Fruit fly (Drosophila melanogaster) whole organism, prepupa: ENCODE results near the gene Muc91C.

Source experiments
- Blimp-1 ChIP-seq: fragments of 200-800 bp; sonication (Bioruptor generic); optimal IDR thresholded peaks from 3 replicates; lab custom pipeline; 2017; ENCODE audit warnings: missing biosample characterization, missing genetic modification characterization, mild to moderate bottlenecking, moderate library complexity, missing genetic modification reagents
- CG11294 ChIP-seq: fragments of 200-800 bp; sonication (Bioruptor generic); IDR thresholded peaks from 2 replicates; pipeline ENCODE4 v1.3.6; 2022; ENCODE audit warnings: missing biosample characterization, missing genetic modification characterization
- CG11762 ChIP-seq: fragments of 200-800 bp; sonication (Bioruptor generic); optimal IDR thresholded peaks from 3 replicates; lab custom pipeline; 2016; ENCODE audit warnings: missing biosample characterization, missing genetic modification characterization; ENCODE audit not compliant: insufficient read depth
- CG11902 ChIP-seq: fragments of 200-800 bp; sonication (Bioruptor generic); optimal IDR thresholded peaks from 3 replicates; lab custom pipeline; 2016; ENCODE audit warnings: missing biosample characterization, missing genetic modification characterization
- CG15336 ChIP-seq: fragments of 200-800 bp; sonication (Bioruptor generic); IDR thresholded peaks from 2 replicates; pipeline ENCODE4 v1.3.6; 2022; ENCODE audit warnings: missing biosample characterization, missing genetic modification characterization
- CG1621 ChIP-seq: fragments of 200-800 bp; sonication (Bioruptor generic); optimal IDR thresholded peaks from 3 replicates; lab custom pipeline; 2018; ENCODE audit warnings: missing biosample characterization, mild to moderate bottlenecking, missing genetic modification characterization
- CG16779 ChIP-seq: fragments of 200-800 bp; sonication (Bioruptor generic); optimal IDR thresholded peaks from 3 replicates; lab custom pipeline; 2017; ENCODE audit warnings: missing biosample characterization, mild to moderate bottlenecking, missing genetic modification characterization
- CG3032 ChIP-seq: fragments of 200-800 bp; optimal IDR thresholded peaks from 2 replicates; lab custom pipeline; 2019; ENCODE audit warnings: missing biosample characterization, mild to moderate bottlenecking, missing genetic modification characterization, moderate library complexity
- CG31627 ChIP-seq: fragments of 200-800 bp; sonication (Bioruptor generic); optimal IDR thresholded peaks from 3 replicates; lab custom pipeline; 2016; ENCODE audit warnings: missing biosample characterization, missing genetic modification characterization
- CG32006 ChIP-seq: fragments of 200-800 bp; sonication (Bioruptor generic); optimal IDR thresholded peaks from 3 replicates; lab custom pipeline; 2017; ENCODE audit warnings: missing biosample characterization, mild to moderate bottlenecking, missing genetic modification characterization
- CG34406 ChIP-seq: fragments of 200-800 bp; sonication (Bioruptor generic); optimal IDR thresholded peaks from 3 replicates; lab custom pipeline; 2016; ENCODE audit warnings: missing biosample characterization, missing genetic modification characterization
- CG4318 ChIP-seq: fragments of 200-800 bp; sonication (Bioruptor generic); optimal IDR thresholded peaks from 3 replicates; lab custom pipeline; 2017; ENCODE audit warnings: missing biosample characterization, mild to moderate bottlenecking, missing genetic modification characterization
- CG6163 ChIP-seq: fragments of 200-800 bp; sonication (Bioruptor generic); IDR thresholded peaks from 3 replicates; pipeline ENCODE4 v1.3.6; 2022; ENCODE audit warnings: missing biosample characterization, missing genetic modification characterization
- CG6276 ChIP-seq: fragments of 200-800 bp; sonication (Bioruptor generic); optimal IDR thresholded peaks from 2 replicates; lab custom pipeline; 2017; ENCODE audit warnings: missing biosample characterization, mild to moderate bottlenecking, missing genetic modification characterization
- CG6792 ChIP-seq: fragments of 200-800 bp; sonication (Bioruptor generic); optimal IDR thresholded peaks from 3 replicates; lab custom pipeline; 2016; ENCODE audit warnings: missing biosample characterization, missing genetic modification characterization
- CG6808 ChIP-seq: fragments of 200-800 bp; sonication (Bioruptor generic); optimal IDR thresholded peaks from 3 replicates; lab custom pipeline; 2017; ENCODE audit warnings: missing biosample characterization, missing genetic modification characterization, mild to moderate bottlenecking, moderate library complexity, missing genetic modification reagents
- CG6854 ChIP-seq: fragments of 200-800 bp; sonication (Bioruptor generic); optimal IDR thresholded peaks from 2 replicates; lab custom pipeline; 2017; ENCODE audit warnings: missing biosample characterization, mild to moderate bottlenecking, missing genetic modification characterization
- CG7368 ChIP-seq: fragments of 200-800 bp; sonication (Bioruptor generic); optimal IDR thresholded peaks from 3 replicates; lab custom pipeline; 2016; ENCODE audit warnings: missing biosample characterization, missing genetic modification characterization
- CG8119 ChIP-seq: fragments of 200-800 bp; sonication (Bioruptor generic); IDR thresholded peaks from 3 replicates; pipeline ENCODE4 v1.3.6; 2022; ENCODE audit warnings: missing biosample characterization, missing genetic modification characterization
- CG9139 ChIP-seq: fragments of 200-800 bp; sonication (Bioruptor generic); optimal IDR thresholded peaks from 3 replicates; lab custom pipeline; 2017; ENCODE audit warnings: missing biosample characterization, mild to moderate bottlenecking, missing genetic modification characterization
- Eip78C ChIP-seq: fragments of 200-800 bp; sonication (Bioruptor generic); peaks from one replicate; lab custom pipeline; 2016; ENCODE audit warnings: missing biosample characterization, missing genetic modification characterization
- Eip93F ChIP-seq: fragments of 200-800 bp; sonication (Bioruptor generic); optimal IDR thresholded peaks from 2 replicates; lab custom pipeline; 2016; ENCODE audit warnings: missing biosample characterization, mild to moderate bottlenecking, missing genetic modification characterization
- Hr38 ChIP-seq: sonication (Bioruptor generic); optimal IDR thresholded peaks from 2 replicates; lab custom pipeline; 2016; ENCODE audit warnings: missing biosample characterization, missing genetic modification characterization
- Hr39 ChIP-seq: fragments of 200-800 bp; sonication (Bioruptor generic); optimal IDR thresholded peaks from 2 replicates; lab custom pipeline; 2016; ENCODE audit warnings: missing biosample characterization, missing genetic modification characterization
- Hr4 ChIP-seq: fragments of 200-800 bp; sonication (Bioruptor generic); optimal IDR thresholded peaks from 3 replicates; lab custom pipeline; 2016; ENCODE audit warnings: missing biosample characterization, missing genetic modification characterization
- Met ChIP-seq: fragments of 200-800 bp; sonication (Bioruptor generic); optimal IDR thresholded peaks from 3 replicates; lab custom pipeline; 2016; ENCODE audit warnings: missing biosample characterization, missing genetic modification characterization
- Smox ChIP-seq: fragments of 200-800 bp; sonication (Bioruptor generic); optimal IDR thresholded peaks from 3 replicates; lab custom pipeline; 2016; ENCODE audit warnings: missing biosample characterization, missing genetic modification characterization
- Sox15 ChIP-seq: fragments of 200-800 bp; sonication (Bioruptor generic); optimal IDR thresholded peaks from 3 replicates; lab custom pipeline; 2016; ENCODE audit warnings: missing biosample characterization, missing genetic modification characterization
- acj6 ChIP-seq: fragments of 200-800 bp; sonication (Bioruptor generic); optimal IDR thresholded peaks from 3 replicates; lab custom pipeline; 2016; ENCODE audit warnings: missing biosample characterization, missing genetic modification characterization
- dsx ChIP-seq: fragments of 200-800 bp; optimal IDR thresholded peaks from 3 replicates; lab custom pipeline; 2019; ENCODE audit warnings: missing biosample characterization, mild to moderate bottlenecking, missing genetic modification characterization, moderate library complexity; ENCODE audit not compliant: poor library complexity, severe bottlenecking
- eg ChIP-seq: fragments of 200-800 bp; sonication (Bioruptor generic); IDR thresholded peaks from 3 replicates; pipeline ENCODE4 v1.3.6; 2022; ENCODE audit warnings: missing biosample characterization, missing genetic modification characterization
- fd59A ChIP-seq: fragments of 200-800 bp; sonication (Bioruptor generic); optimal IDR thresholded peaks from 2 replicates; lab custom pipeline; 2017; ENCODE audit warnings: missing biosample characterization, mild to moderate bottlenecking, missing genetic modification characterization, missing genetic modification reagents
- fd85E ChIP-seq: fragments of 200-800 bp; sonication (Bioruptor generic); optimal IDR thresholded peaks from 3 replicates; lab custom pipeline; 2016; ENCODE audit warnings: missing biosample characterization, missing genetic modification characterization
- net ChIP-seq: fragments of 200-800 bp; sonication (Bioruptor generic); optimal IDR thresholded peaks from 3 replicates; lab custom pipeline; 2016; ENCODE audit warnings: missing biosample characterization, missing genetic modification characterization
- salr ChIP-seq, 2 experiments: fragments of 200-800 bp; sonication (Bioruptor generic); optimal IDR thresholded peaks; 3 replicates each; lab custom pipeline; 2016 to 2018; ENCODE audit warnings: missing biosample characterization in 2 of 2, missing genetic modification characterization in 2 of 2, mild to moderate bottlenecking in 1 of 2
- spab ChIP-seq: fragments of 200-800 bp; sonication (Bioruptor generic); optimal IDR thresholded peaks from 2 replicates; lab custom pipeline; 2017; ENCODE audit warnings: missing biosample characterization, mild to moderate bottlenecking, missing genetic modification characterization, missing genetic modification reagents
- topi ChIP-seq: fragments of 200-800 bp; sonication (Bioruptor generic); optimal IDR thresholded peaks from 3 replicates; lab custom pipeline; 2016; ENCODE audit warnings: missing biosample characterization, missing genetic modification characterization
- vri ChIP-seq: fragments of 200-800 bp; sonication (Bioruptor generic); optimal IDR thresholded peaks from 3 replicates; lab custom pipeline; 2016; ENCODE audit warnings: missing biosample characterization, mild to moderate bottlenecking, missing genetic modification characterization

The Muc91C gene

DNA sequence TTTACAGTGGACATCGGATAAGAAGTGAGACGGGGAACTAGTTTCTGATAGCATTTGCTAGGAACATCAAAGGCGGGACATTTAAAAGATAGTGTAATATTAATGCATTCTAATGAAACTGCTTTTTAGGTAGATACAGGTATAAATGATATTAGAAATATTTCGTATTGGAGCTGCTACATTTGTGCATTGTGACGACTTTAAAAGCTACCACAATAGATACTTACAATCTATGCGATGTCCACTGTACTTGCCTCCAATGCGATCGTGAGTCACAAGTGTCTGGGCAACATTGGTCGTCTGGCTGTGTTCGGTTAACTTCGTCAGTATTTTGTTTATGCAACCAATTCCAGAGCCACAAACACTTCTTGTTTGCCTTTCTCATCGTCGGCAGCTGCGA lies 22.7 kb downstream of the Muc91C start (continued):
- peak; percentile 93 for TF ChIP-seq Eip78C (GFP tag; lab: Kevin White, UChicago)
- peak; percentile 72 for TF ChIP-seq CG3032
- TF ChIP-seq topi (GFP tag; lab: Kevin White, UChicago), result peak; percentile 68
- TF ChIP-seq CG6792 (GFP tag; lab: Kevin White, UChicago), result peak; percentile 51
- no peak for TF ChIP-seq Blimp-1 (GFP tag; lab: Kevin White, UChicago)
- no peak for TF ChIP-seq CG6276 (GFP tag; lab: Kevin White, UChicago)
- no peak for TF ChIP-seq fd85E
- peak; percentile 62 for TF ChIP-seq Met (GFP tag; lab: Kevin White, UChicago)
- peak; percentile 74 for TF ChIP-seq CG8119
- no peak for TF ChIP-seq CG9139 (GFP tag; lab: Kevin White, UChicago)

DNA sequence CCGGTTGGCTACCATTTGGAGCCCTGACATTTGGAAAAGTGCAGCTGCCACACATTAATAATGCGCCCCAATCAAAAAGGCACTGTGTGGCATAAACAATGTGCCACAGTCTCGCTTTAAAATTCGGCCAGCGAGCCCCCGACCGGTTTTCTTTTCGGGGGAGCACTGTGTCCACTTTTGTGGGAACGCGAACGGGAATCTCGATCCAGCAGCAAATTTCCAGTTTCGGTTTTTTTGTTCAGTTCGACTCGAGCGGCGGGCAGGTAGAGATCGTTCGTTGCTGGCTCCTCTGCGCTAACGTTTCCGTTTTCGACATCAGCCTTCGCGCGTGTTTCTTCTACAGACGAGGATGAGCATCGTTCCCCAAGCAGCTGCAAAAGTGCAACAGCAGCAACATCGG lies 23.4 kb downstream of the Muc91C start, which contains the start of gene CG7702:
CG7702 (plus strand) TSS at position 239 of the 400 bp plus-strand sequence.
- peak; percentile 58 for TF ChIP-seq dsx (GFP tag; lab: Kevin White, UChicago)
- TF ChIP-seq Sox15 (GFP tag; lab: Kevin White, UChicago), result no peak
- peak; percentile 34; the same call in 1 of the 2 replicates for TF ChIP-seq CG15336 (GFP tag; lab: Robert Waterston, UW)
- TF ChIP-seq CG6808 (GFP tag; lab: Kevin White, UChicago), result peak; percentile 11
- no peak for TF ChIP-seq CG32006 (GFP tag; lab: Kevin White, UChicago)
- peak; percentile 29 for TF ChIP-seq Eip93F
- peak; percentile 17 for TF ChIP-seq vri (GFP tag; lab: Kevin White, UChicago)
- no peak for TF ChIP-seq acj6
- peak; percentile 2 for TF ChIP-seq CG1621 (tag; lab: Kevin White, UChicago)
- no peak for TF ChIP-seq Blimp-1 (GFP tag; lab: Kevin White, UChicago)
- TF ChIP-seq eg (GFP tag; lab: Robert Waterston, UW), result peak; percentile 52; the same call in 1 of the 3 replicates
- TF ChIP-seq salr (GFP tag; optimal IDR thresholded peaks at IDR 0.05; lab: Kevin White, UChicago), result no peak
- peak; percentile 58 for TF ChIP-seq Eip78C (GFP tag; lab: Kevin White, UChicago)
- peak; percentile 22; the same call in 1 of the 3 replicates for TF ChIP-seq CG8119
- peak; percentile 5; the same call in 1 of the 3 replicates for TF ChIP-seq CG6163 (GFP tag; lab: Robert Waterston, UW)
- no peak for TF ChIP-seq CG16779 (tag; lab: Kevin White, UChicago)
- TF ChIP-seq CG6854, result peak; percentile 3
- TF ChIP-seq, all 60 proteins: peak for 11

DNA sequence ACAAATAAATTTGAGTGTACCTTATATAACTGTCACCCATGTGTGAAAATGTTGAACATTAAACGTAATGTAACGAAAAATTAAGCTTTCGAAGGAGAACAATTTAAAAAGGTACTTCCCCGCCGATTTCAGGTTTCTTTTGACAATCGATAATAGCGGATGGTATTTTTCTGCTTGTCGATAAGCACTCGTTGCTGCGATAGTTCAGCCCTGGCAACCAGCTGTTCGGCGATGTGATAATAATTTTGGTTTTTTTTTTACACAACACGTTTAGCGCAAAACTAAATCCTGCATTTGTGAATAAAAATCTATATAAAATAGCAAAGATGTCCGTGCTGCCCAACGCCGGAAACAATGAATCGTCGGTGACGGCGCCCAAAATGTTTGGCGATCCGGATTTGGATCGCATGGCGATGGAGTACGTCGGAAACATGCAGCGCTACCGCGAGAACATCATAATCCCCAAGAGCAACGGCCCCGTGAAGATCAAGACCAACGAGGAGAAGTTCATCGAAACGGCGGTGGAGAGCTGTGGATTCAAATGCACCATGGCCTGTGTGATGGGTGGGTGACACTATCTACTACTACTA lies 24.8 kb downstream of the Muc91C start, which contains the start of gene CG31229:
CG31229 (plus strand) TSS at position 194 of the 590 bp plus-strand sequence.
- TF ChIP-seq fd59A (GFP tag; lab: Kevin White, UChicago) (no peak), spab (GFP tag; lab: Kevin White, UChicago) (no peak), CG7368 (GFP tag; lab: Kevin White, UChicago) (no peak), Eip78C (GFP tag; lab: Kevin White, UChicago) (peak; percentile 8), net (GFP tag; lab: Kevin White, UChicago) (no peak), CG34406 (GFP tag; lab: Kevin White, UChicago) (no peak), vri (GFP tag; lab: Kevin White, UChicago) (peak; percentile 80), CG15336 (GFP tag; lab: Robert Waterston, UW) (peak; percentile 17; the same call in 1 of the 2 replicates), CG31627 (GFP tag; lab: Kevin White, UChicago) (no peak), CG11762 (GFP tag; lab: Kevin White, UChicago) (no peak), CG6854 (peak; percentile 41), Sox15 (GFP tag; lab: Kevin White, UChicago) (no peak), Hr39 (GFP tag; lab: Kevin White, UChicago) (no peak), Hr4 (no peak), CG8119 (no peak), Hr38 (GFP tag; lab: Kevin White, UChicago) (no peak), topi (GFP tag; lab: Kevin White, UChicago) (no peak), Smox (GFP tag; lab: Kevin White, UChicago) (no peak), CG9139 (GFP tag; lab: Kevin White, UChicago) (no peak), CG4318 (GFP tag; lab: Kevin White, UChicago) (no peak), acj6 (no peak), CG6808 (GFP tag; lab: Kevin White, UChicago) (no peak), CG11294 (GFP tag; lab: Robert Waterston, UW) (no peak), CG11902 (GFP tag; lab: Kevin White, UChicago) (no peak), CG6276 (GFP tag; lab: Kevin White, UChicago) (no peak)
